Worm (Caenorhabditis elegans) whole organism, L3 larva: Measurements from ENCODE around the gene srbc-44.

Experiments
- ama-1 ChIP-seq: fragments of 150-350 bp; optimal IDR thresholded peaks from 2 replicates; lab custom pipeline; 2018
- jun-1 ChIP-seq: fragments of 150-350 bp; optimal IDR thresholded peaks from 2 replicates; lab custom pipeline; 2014; ENCODE audit warnings: missing biosample characterization, missing genetic modification reagents, missing genetic modification characterization
- nhr-237 ChIP-seq: fragments of 150-350 bp; optimal IDR thresholded peaks from 2 replicates; lab custom pipeline; 2014; ENCODE audit warnings: missing biosample characterization, missing genetic modification characterization
- nhr-77 ChIP-seq: fragments of 150-350 bp; optimal IDR thresholded peaks from 2 replicates; lab custom pipeline; 2014; ENCODE audit warnings: missing biosample characterization, missing genetic modification characterization
- ztf-11 ChIP-seq: fragments of 150-350 bp; optimal IDR thresholded peaks from 2 replicates; lab custom pipeline; 2014; ENCODE audit warnings: missing biosample characterization, missing genetic modification characterization

- TF ChIP-seq ama-1 (no peak), nhr-237 (tag; lab: Kevin White, UChicago) (no peak), ztf-11 (no peak), nhr-77 (tag; lab: Kevin White, UChicago) (no peak), jun-1 (tag; lab: Kevin White, UChicago) (no peak)
Measured at ce11 chrV:12763291-12763995, 24.9 kb downstream of the srbc-44 start, which contains the start of the genes abcf-1 and scc-3.
